Worm (Caenorhabditis elegans) whole organism, young adult: ENCODE data around the gene F52H2.15.

Source experiments
- B0019.2 ChIP-seq: fragments of 200-800 bp; sonication (Bioruptor generic); conservative IDR thresholded peaks from 2 replicates; pipeline ENCODE4 v1.3.6; 2022; ENCODE audit warnings: missing genetic modification reagents, missing genetic modification characterization, missing compliant biosample characterization
- F37B4.10 ChIP-seq: fragments of 200-800 bp; sonication (Bioruptor generic); IDR thresholded peaks from 2 replicates; pipeline ENCODE4 v1.3.6; 2022; ENCODE audit warnings: missing genetic modification characterization, missing compliant biosample characterization
- ama-1 ChIP-seq, 3 experiments: fragments of 150-350 bp in 1 of 3; sonication (generic microtip) in 2 of 3; optimal IDR thresholded peaks; 2 replicates each; lab custom pipeline; 2014 to 2018; ENCODE audit warnings: missing biosample characterization in 2 of 3, missing genetic modification characterization in 2 of 3, missing genetic modification reagents in 2 of 3
- aptf-3 ChIP-seq: fragments of 200-800 bp; sonication (Bioruptor generic); IDR thresholded peaks from 2 replicates; pipeline ENCODE4 v1.3.6; 2022; ENCODE audit warnings: missing genetic modification characterization, missing compliant biosample characterization
- attf-3 ChIP-seq: fragments of 200-800 bp; sonication (Bioruptor generic); conservative IDR thresholded peaks from 2 replicates; pipeline ENCODE4 v1.3.6; 2022; ENCODE audit warnings: missing genetic modification reagents, missing genetic modification characterization, missing compliant biosample characterization
- hlh-26 ChIP-seq: fragments of 200-800 bp; sonication (Bioruptor generic); conservative IDR thresholded peaks from 2 replicates; pipeline ENCODE4 v1.3.6; 2022; ENCODE audit warnings: missing genetic modification reagents, missing genetic modification characterization, missing compliant biosample characterization
- hsf-1 ChIP-seq: fragments of 200-800 bp; sonication (Bioruptor generic); IDR thresholded peaks from 2 replicates; pipeline ENCODE4 v1.3.6; 2022; ENCODE audit warnings: missing genetic modification reagents, missing genetic modification characterization, missing compliant biosample characterization
- mcd-1 ChIP-seq: fragments of 200-800 bp; sonication (Bioruptor generic); IDR thresholded peaks from 2 replicates; pipeline ENCODE4 v1.3.6; 2022; ENCODE audit warnings: missing genetic modification reagents, missing genetic modification characterization, missing compliant biosample characterization
- nfya-2 ChIP-seq: fragments of 200-800 bp; sonication (Bioruptor generic); IDR thresholded peaks from 2 replicates; pipeline ENCODE4 v1.3.6; 2022; ENCODE audit warnings: missing genetic modification reagents, missing genetic modification characterization, missing compliant biosample characterization
- snpc-1.1 ChIP-seq: sonication (generic microtip); optimal IDR thresholded peaks from 2 replicates; lab custom pipeline; 2017; ENCODE audit warnings: missing genetic modification characterization, mild to moderate bottlenecking, missing compliant biosample characterization, antibody characterized with exemption, moderate library complexity, missing genotype, missing genetic modification reagents; ENCODE audit not compliant: insufficient read depth
- tlf-1 ChIP-seq: fragments of 200-800 bp; sonication (Bioruptor generic); optimal IDR thresholded peaks from 2 replicates; lab custom pipeline; 2018; ENCODE audit warnings: mild to moderate bottlenecking, missing genetic modification characterization, missing compliant biosample characterization
- unc-62 ChIP-seq: fragments of 150-350 bp; optimal IDR thresholded peaks from 2 replicates; lab custom pipeline; 2014; ENCODE audit warnings: missing biosample characterization, missing genetic modification reagents, missing genetic modification characterization

DNA sequence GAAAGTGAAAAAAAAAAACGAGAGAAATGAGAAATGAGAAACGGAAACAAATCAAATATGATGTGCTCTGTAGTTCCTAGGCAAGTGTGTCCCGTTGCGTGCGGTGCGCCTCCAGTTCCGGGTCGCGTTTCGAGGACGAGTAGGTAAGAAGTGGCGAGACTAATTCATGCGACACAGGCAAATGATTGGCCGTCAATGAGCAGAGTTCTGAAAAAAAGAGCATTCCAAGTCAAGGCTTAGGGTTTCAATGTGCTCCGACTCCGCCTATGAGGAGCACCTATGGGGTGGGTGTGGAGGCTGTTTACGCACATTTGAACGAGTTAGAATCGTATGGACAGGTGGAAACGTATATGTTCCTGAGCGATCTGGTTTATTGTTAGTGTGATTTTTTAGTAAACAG lies 21.8 kb upstream of the F52H2.15 start:
- no peak for TF ChIP-seq attf-3
- TF ChIP-seq B0019.2 (GFP tag; lab: Robert Waterston, UW): no peak
- TF ChIP-seq nfya-2 (GFP tag; lab: Robert Waterston, UW): no peak
- no peak for TF ChIP-seq unc-62
- TF ChIP-seq mcd-1 (GFP tag; lab: Robert Waterston, UW): no peak
- TF ChIP-seq aptf-3: no peak
- TF ChIP-seq hsf-1 (GFP tag; lab: Robert Waterston, UW): no peak
- no peak for TF ChIP-seq ama-1 (optimal IDR thresholded peaks at IDR 0.05; lab: Kevin White, UChicago)
- TF ChIP-seq ama-1 (GFP tag; optimal IDR thresholded peaks at IDR 0.05; lab: Kevin White, UChicago): no peak
- no peak for TF ChIP-seq snpc-1.1 (tag; lab: Kevin White, UChicago)
- TF ChIP-seq tlf-1 (GFP tag; lab: Kevin White, UChicago): no peak
- no peak for TF ChIP-seq hlh-26
- TF ChIP-seq F37B4.10 (GFP tag; lab: Robert Waterston, UW): no peak
